Fruit fly (Drosophila melanogaster) S2 (cell line): ENCODE data around the gene Clk.

Experiments used
- CG8478 ChIP-seq: fragments of >200 bp; optimal IDR thresholded peaks from 2 replicates; lab custom pipeline; 2018
- CTCF ChIP-seq, 2 experiments: fragments of >200 bp; optimal IDR thresholded peaks; 2 replicates each; lab custom pipeline; 2018

DNA sequence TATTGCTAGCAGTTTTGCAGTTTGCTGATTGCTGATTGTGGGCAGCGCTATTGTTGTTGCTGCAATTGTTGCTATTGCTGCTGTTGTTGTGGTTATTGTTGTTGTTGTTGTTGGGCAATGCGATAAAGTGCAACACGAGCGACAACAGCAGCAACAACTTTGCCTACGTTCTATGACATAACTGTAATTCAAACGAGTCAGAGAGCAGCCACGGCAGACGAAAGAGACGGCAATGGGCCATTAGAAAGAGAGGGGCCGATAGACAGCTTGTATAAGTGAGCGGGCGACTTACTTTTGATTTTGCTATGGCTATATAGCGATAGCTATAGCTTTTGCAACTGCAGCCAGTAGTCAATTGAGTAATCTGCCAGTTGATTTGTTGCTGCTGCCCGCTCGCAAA, 14.8 kb upstream of the Clk start:
- no peak for TF ChIP-seq CG8478 (lab: Kevin White, UChicago)
- TF ChIP-seq CTCF (optimal IDR thresholded peaks at IDR 0.05; lab: Kevin White, UChicago) = no peak
